Fruit fly (Drosophila melanogaster) whole organism: ENCODE results near the gene CG9330.
A peak's percentile ranks its signal among the peaks of the same experiment; 100 is the strongest.

Experiments used
- CG8478 ChIP-seq: fragments of >200 bp; optimal IDR thresholded peaks from 2 replicates; lab custom pipeline; 2018; ENCODE audit warnings: inconsistent platforms
- Dll ChIP-seq: fragments of >200 bp; optimal IDR thresholded peaks from 2 replicates; lab custom pipeline; 2017
- EcR ChIP-seq, 2 experiments: fragments of >200 bp; optimal IDR thresholded peaks; 2 replicates each; lab custom pipeline; 2017; ENCODE audit warnings: missing biosample characterization in 2 of 2, missing genetic modification characterization in 2 of 2, missing genetic modification reagents in 2 of 2
- pan ChIP-seq: fragments of >200 bp; optimal IDR thresholded peaks from 2 replicates; lab custom pipeline; 2017
- psq ChIP-seq: fragments of >200 bp; optimal IDR thresholded peaks from 2 replicates; lab custom pipeline; 2017
- usp ChIP-seq: fragments of >200 bp; optimal IDR thresholded peaks from 2 replicates; lab custom pipeline; 2017; ENCODE audit warnings: missing biosample characterization, missing genetic modification characterization, mixed read lengths

Gene CG9330

dm6 chr3L:19585979-19586378 is at the start of gene CG9330, which contains the start of gene CG9231:
Gene CG9330 (plus strand): TSS chr3L:19586253.
Gene CG9231 (minus strand): TSS chr3L:19586003.
- TF ChIP-seq Dll (lab: Kevin White, UChicago) (no peak), EcR (GFP tag; optimal IDR thresholded peaks at IDR 0.05; lab: Kevin White, UChicago) (no peak), psq (lab: Kevin White, UChicago) (no peak), CG8478 (lab: Kevin White, UChicago) (no peak), usp (GFP tag; lab: Kevin White, UChicago) (no peak), pan (lab: Kevin White, UChicago) (no peak)

- no peak for TF ChIP-seq pan (lab: Kevin White, UChicago)
- TF ChIP-seq psq (lab: Kevin White, UChicago), result no peak
- TF ChIP-seq usp (GFP tag; lab: Kevin White, UChicago), result no peak
- no peak for TF ChIP-seq CG8478 (lab: Kevin White, UChicago)
- no peak for TF ChIP-seq EcR (GFP tag; optimal IDR thresholded peaks at IDR 0.05; lab: Kevin White, UChicago)
- TF ChIP-seq Dll (lab: Kevin White, UChicago), result no peak
Observed at dm6 chr3L:19544105-19544504, 41.9 kb upstream of the CG9330 start, which contains the start of the genes CG46434 and Dred. Gene CG46434 (minus strand): TSS chr3L:19544205. Gene Dred (minus strand): TSS chr3L:19544205.

- TF ChIP-seq pan (lab: Kevin White, UChicago) (no peak), Dll (lab: Kevin White, UChicago) (no peak), usp (GFP tag; lab: Kevin White, UChicago) (no peak), EcR (GFP tag; optimal IDR thresholded peaks at IDR 0.05; lab: Kevin White, UChicago) (no peak), psq (lab: Kevin White, UChicago) (no peak), CG8478 (lab: Kevin White, UChicago) (no peak)
Observed at dm6 chr3L:19544810-19545209, 41.2 kb upstream of the CG9330 start, which contains the start of the genes CG46435 and Rcd7. Gene CG46435 (plus strand): TSS chr3L:19545110. Gene Rcd7 (plus strand): TSS chr3L:19545110.

- TF ChIP-seq pan (lab: Kevin White, UChicago) (no peak), CG8478 (lab: Kevin White, UChicago) (no peak), EcR (GFP tag; optimal IDR thresholded peaks at IDR 0.05; lab: Kevin White, UChicago) (no peak)
Observed at dm6 chr3L:19552136-19552773, 33.8 kb upstream of the CG9330 start, which contains the start of the genes Ltn1 and CG9300. Gene Ltn1 (minus strand): TSS chr3L:19552290. Gene CG9300 (plus strand): TSS chr3L:19552420.

- no peak for TF ChIP-seq psq (lab: Kevin White, UChicago)
- TF ChIP-seq EcR (GFP tag; optimal IDR thresholded peaks at IDR 0.05; lab: Kevin White, UChicago), result peak; percentile 16 to 50
Observed at dm6 chr3L:19555906-19556457, 30.1 kb upstream of the CG9330 start.

dm6 chr3L:19556738-19557137 is 29.3 kb upstream of the CG9330 start:
- no peak for TF ChIP-seq psq (lab: Kevin White, UChicago)
- TF ChIP-seq CG8478 (lab: Kevin White, UChicago), result no peak
- TF ChIP-seq usp (GFP tag; lab: Kevin White, UChicago), result no peak
- TF ChIP-seq pan (lab: Kevin White, UChicago), result no peak
- TF ChIP-seq Dll (lab: Kevin White, UChicago), result peak; percentile 45

dm6 chr3L:19557197-19557995 is 28.7 kb upstream of the CG9330 start:
- TF ChIP-seq EcR (GFP tag; optimal IDR thresholded peaks at IDR 0.05; lab: Kevin White, UChicago), result peak in 1 of 2 experiments; percentile 8
- TF ChIP-seq CG8478 (lab: Kevin White, UChicago), result no peak

dm6 chr3L:19557996-19558375 is 28.1 kb upstream of the CG9330 start:
- TF ChIP-seq usp (GFP tag; lab: Kevin White, UChicago) (no peak), EcR (GFP tag; optimal IDR thresholded peaks at IDR 0.05; lab: Kevin White, UChicago) (no peak), Dll (lab: Kevin White, UChicago) (no peak)

dm6 chr3L:19558674-19559073 is 27.4 kb upstream of the CG9330 start:
- no peak for TF ChIP-seq usp (GFP tag; lab: Kevin White, UChicago)
- TF ChIP-seq psq (lab: Kevin White, UChicago), result no peak
- no peak for TF ChIP-seq EcR (GFP tag; optimal IDR thresholded peaks at IDR 0.05; lab: Kevin White, UChicago)
- TF ChIP-seq pan (lab: Kevin White, UChicago), result no peak
- no peak for TF ChIP-seq Dll (lab: Kevin White, UChicago)
- TF ChIP-seq CG8478 (lab: Kevin White, UChicago), result no peak

dm6 chr3L:19559171-19559570 is 26.9 kb upstream of the CG9330 start:
- no peak for TF ChIP-seq psq (lab: Kevin White, UChicago)
- TF ChIP-seq Dll (lab: Kevin White, UChicago), result no peak
- TF ChIP-seq pan (lab: Kevin White, UChicago), result no peak
- no peak for TF ChIP-seq EcR (GFP tag; optimal IDR thresholded peaks at IDR 0.05; lab: Kevin White, UChicago)
- TF ChIP-seq CG8478 (lab: Kevin White, UChicago), result no peak
- TF ChIP-seq usp (GFP tag; lab: Kevin White, UChicago), result no peak

- TF ChIP-seq usp (GFP tag; lab: Kevin White, UChicago) (no peak), pan (lab: Kevin White, UChicago) (no peak), psq (lab: Kevin White, UChicago) (no peak), EcR (GFP tag; optimal IDR thresholded peaks at IDR 0.05; lab: Kevin White, UChicago) (peak in 1 of 2 experiments; percentile 26)
Observed at dm6 chr3L:19560005-19560694, 25.9 kb upstream of the CG9330 start.
